Fruit fly (Drosophila melanogaster) whole organism, embryonic: ENCODE results near the gene Sec20.

Experiments
- CG1602 ChIP-seq: fragments of 200-800 bp; sonication (Bioruptor generic); optimal IDR thresholded peaks from 3 replicates; lab custom pipeline; 2016; ENCODE audit warnings: missing biosample characterization, missing genetic modification characterization
- Gug ChIP-seq: fragments of 200-800 bp; sonication (Bioruptor generic); IDR thresholded peaks from 4 replicates; pipeline ENCODE4 v1.3.6; 2022; ENCODE audit warnings: missing biosample characterization, missing genetic modification characterization
- Vsx1 ChIP-seq: fragments of 200-800 bp; sonication (Bioruptor generic); optimal IDR thresholded peaks from 2 replicates; lab custom pipeline; 2017; ENCODE audit warnings: missing biosample characterization, mild to moderate bottlenecking, missing genetic modification characterization, missing genetic modification reagents
- mam ChIP-seq: fragments of 200-800 bp; sonication (Bioruptor generic); optimal IDR thresholded peaks from 3 replicates; lab custom pipeline; 2016; ENCODE audit warnings: missing biosample characterization, missing genetic modification characterization
- otp ChIP-seq: fragments of 200-800 bp; sonication (Bioruptor generic); IDR thresholded peaks from 3 replicates; pipeline ENCODE4, ENCODE4 v1.3.6; 2022; ENCODE audit warnings: missing biosample characterization, missing genetic modification characterization
- p53 ChIP-seq: fragments of 200-800 bp; sonication (Bioruptor generic); optimal IDR thresholded peaks from 2 replicates; lab custom pipeline; 2016; ENCODE audit warnings: missing biosample characterization, missing genetic modification characterization
- sna ChIP-seq: fragments of 200-800 bp; sonication (Bioruptor generic); IDR thresholded peaks from 2 replicates; pipeline ENCODE4 v1.3.6; 2022; ENCODE audit warnings: missing biosample characterization, missing genetic modification characterization; ENCODE audit not compliant: partially characterized antibody

- TF ChIP-seq sna (GFP tag; lab: Robert Waterston, UW) (peak; percentile 77), CG1602 (peak; percentile 90), p53 (peak; percentile 73), otp (0 out of 3 replicates have a peak, but pooled peaks have one; percentile 9), mam (GFP tag; lab: Kevin White, UChicago) (peak; percentile 95), Gug (GFP tag; lab: Robert Waterston, UW) (peak; percentile 61; the same call in 3 of the 4 replicates), Vsx1 (GFP tag; lab: Kevin White, UChicago) (peak; percentile 49)
Measured at dm6 chr3R:5789025-5789953, 35.0 kb downstream of the Sec20 start, which contains the start of the genes Hat1 and Rpn5.
